Worm (Caenorhabditis elegans) whole organism, L4 larva: ENCODE measurements around the gene H14A12.5.
A peak's percentile ranks its signal among the peaks of the same experiment; 100 is the strongest.

ENCODE experiments used
- F44E2.7 ChIP-seq: fragments of 200-800 bp; sonication (Bioruptor generic); IDR thresholded peaks from 2 replicates; pipeline ENCODE4 v2.1.2; 2022; ENCODE audit warnings: missing genetic modification characterization, missing compliant biosample characterization
- R02D3.7 ChIP-seq: fragments of 150-350 bp; sonication (generic microtip); optimal IDR thresholded peaks from 3 replicates; lab custom pipeline; 2014; ENCODE audit warnings: missing biosample characterization, missing genetic modification characterization
- T20F7.1 ChIP-seq: fragments of 200-800 bp; sonication (Bioruptor generic); optimal IDR thresholded peaks from 2 replicates; lab custom pipeline; 2018; ENCODE audit warnings: mild to moderate bottlenecking, missing genetic modification characterization, missing compliant biosample characterization
- T26A8.4 ChIP-seq: fragments of 200-800 bp; sonication (Bioruptor generic); IDR thresholded peaks from 2 replicates; pipeline ENCODE4 v1.3.6; 2022; ENCODE audit warnings: missing genetic modification characterization, missing compliant biosample characterization
- Y48G9A.11 ChIP-seq: fragments of 200-800 bp; sonication (Bioruptor generic); IDR thresholded peaks from 2 replicates; pipeline ENCODE4 v1.3.6; 2022; ENCODE audit warnings: missing genetic modification reagents, missing genetic modification characterization, missing compliant biosample characterization
- Y75B8A.6 ChIP-seq: fragments of 200-800 bp; sonication (Bioruptor generic); IDR thresholded peaks from 2 replicates; pipeline ENCODE4 v1.3.6; 2022; ENCODE audit warnings: missing genetic modification reagents, missing genetic modification characterization, missing compliant biosample characterization
- ZK546.5 ChIP-seq, 2 experiments: sonication (generic microtip); optimal IDR thresholded peaks; 2 replicates each; lab custom pipeline; 2017; ENCODE audit warnings: missing biosample characterization in 2 of 2, missing genetic modification characterization in 2 of 2
- aha-1 ChIP-seq: fragments of 150-350 bp; peaks from one replicate; lab custom pipeline; 2014; ENCODE audit warnings: missing biosample characterization, missing genetic modification characterization
- ceh-62 ChIP-seq: sonication (generic microtip); optimal IDR thresholded peaks from 2 replicates; lab custom pipeline; 2017; ENCODE audit warnings: missing biosample characterization, missing genetic modification characterization
- ces-1 ChIP-seq: fragments of 150-350 bp; sonication (generic microtip); optimal IDR thresholded peaks from 4 replicates; lab custom pipeline; 2014; ENCODE audit warnings: missing biosample characterization, missing genetic modification reagents, missing genetic modification characterization
- daf-19 ChIP-seq: fragments of 200-800 bp; sonication (Bioruptor generic); conservative IDR thresholded peaks from 2 replicates; pipeline ENCODE4 v1.3.6; 2022; ENCODE audit warnings: missing genetic modification characterization, missing compliant biosample characterization
- dmd-6 ChIP-seq: fragments of 200-800 bp; sonication (Bioruptor generic); IDR thresholded peaks from 2 replicates; pipeline ENCODE4 v1.3.6; 2022; ENCODE audit warnings: missing genetic modification reagents, missing genetic modification characterization, missing compliant biosample characterization
- duxl-1 ChIP-seq: sonication (generic microtip); optimal IDR thresholded peaks from 2 replicates; lab custom pipeline; 2016; ENCODE audit warnings: mild to moderate bottlenecking, missing genetic modification characterization, moderate library complexity, missing compliant biosample characterization; ENCODE audit not compliant: poor library complexity
- dve-1 ChIP-seq: sonication (generic microtip); optimal IDR thresholded peaks from 2 replicates; lab custom pipeline; 2017; ENCODE audit warnings: antibody characterized with exemption, mild to moderate bottlenecking, missing genetic modification characterization, missing compliant biosample characterization; ENCODE audit not compliant: insufficient read depth
- egl-27 ChIP-seq: sonication (generic microtip); optimal IDR thresholded peaks from 3 replicates; lab custom pipeline; 2017; ENCODE audit warnings: missing biosample characterization, missing genetic modification reagents, missing genetic modification characterization
- egl-43 ChIP-seq: fragments of 200-800 bp; sonication (Bioruptor generic); IDR thresholded peaks from 2 replicates; pipeline ENCODE4 v1.3.6; 2022; ENCODE audit warnings: missing genetic modification reagents, missing genetic modification characterization, missing compliant biosample characterization
- fkh-10 ChIP-seq: fragments of 150-350 bp; optimal IDR thresholded peaks from 2 replicates; lab custom pipeline; 2014; ENCODE audit warnings: missing biosample characterization, missing genetic modification reagents, missing genetic modification characterization
- fos-1 ChIP-seq: fragments of 150-350 bp; optimal IDR thresholded peaks from 2 replicates; lab custom pipeline; 2014; ENCODE audit warnings: missing biosample characterization, missing genetic modification characterization
- hif-1 ChIP-seq, 2 experiments: sonication (generic microtip); optimal IDR thresholded peaks; 2 replicates each; lab custom pipeline; 2016 to 2017; ENCODE audit warnings: missing compliant biosample characterization in 2 of 2, missing genetic modification characterization in 2 of 2, missing genetic modification reagents in 2 of 2, missing genotype in 2 of 2, mild to moderate bottlenecking in 1 of 2
- hlh-11 ChIP-seq: fragments of 200-800 bp; sonication (Bioruptor generic); optimal IDR thresholded peaks from 2 replicates; lab custom pipeline; 2018; ENCODE audit warnings: mild to moderate bottlenecking, missing genetic modification characterization, missing compliant biosample characterization
- lim-7 ChIP-seq: fragments of 200-800 bp; sonication (Bioruptor generic); IDR thresholded peaks from 2 replicates; pipeline ENCODE4 v1.3.6; 2022; ENCODE audit warnings: missing genetic modification characterization, missing compliant biosample characterization
- lin-1 ChIP-seq: fragments of 200-800 bp; sonication (Bioruptor generic); IDR thresholded peaks from 2 replicates; pipeline ENCODE4 v1.3.6; 2022; ENCODE audit warnings: missing genetic modification reagents, missing genetic modification characterization, missing compliant biosample characterization
- lin-13 ChIP-seq: fragments of 150-350 bp; optimal IDR thresholded peaks from 2 replicates; lab custom pipeline; 2014; ENCODE audit warnings: missing biosample characterization, missing genetic modification reagents, missing genetic modification characterization
- lin-15B ChIP-seq: fragments of 150-350 bp; sonication (generic microtip); optimal IDR thresholded peaks from 3 replicates; lab custom pipeline; 2014; ENCODE audit warnings: missing biosample characterization, missing genetic modification characterization
- lin-38 ChIP-seq: fragments of 200-800 bp; sonication (Bioruptor generic); IDR thresholded peaks from 2 replicates; pipeline ENCODE4 v1.3.6; 2022; ENCODE audit warnings: missing genetic modification reagents, missing genetic modification characterization, missing compliant biosample characterization
- lsy-2 ChIP-seq, 2 experiments: fragments of 150-350 bp in 1 of 2; sonication (generic microtip) in 1 of 2; optimal IDR thresholded peaks; 2 replicates each; lab custom pipeline; 2014 to 2017; ENCODE audit warnings: missing biosample characterization in 2 of 2, missing genetic modification characterization in 2 of 2
- madf-9 ChIP-seq: fragments of 200-800 bp; sonication (Bioruptor generic); conservative IDR thresholded peaks from 2 replicates; pipeline ENCODE4 v1.3.6; 2022; ENCODE audit warnings: missing genetic modification reagents, missing genetic modification characterization, missing compliant biosample characterization
- mes-2 ChIP-seq: sonication (generic microtip); optimal IDR thresholded peaks from 2 replicates; lab custom pipeline; 2016; ENCODE audit warnings: missing genotype, mild to moderate bottlenecking, missing genetic modification characterization, missing compliant biosample characterization; ENCODE audit not compliant: poor library complexity, severe bottlenecking
- mxl-2 ChIP-seq: fragments of 200-800 bp; sonication (Bioruptor generic); conservative IDR thresholded peaks from 2 replicates; pipeline ENCODE4 v1.3.6; 2022; ENCODE audit warnings: missing genetic modification reagents, missing genetic modification characterization, missing compliant biosample characterization
- mxl-3 ChIP-seq: fragments of 200-800 bp; sonication (Bioruptor generic); optimal IDR thresholded peaks from 2 replicates; lab custom pipeline; 2018; ENCODE audit warnings: mild to moderate bottlenecking, missing genetic modification characterization, missing compliant biosample characterization
- nhr-28 ChIP-seq: fragments of 150-350 bp; optimal IDR thresholded peaks from 2 replicates; lab custom pipeline; 2014; ENCODE audit warnings: missing biosample characterization, missing genetic modification characterization
- nhr-76 ChIP-seq: fragments of 150-350 bp; optimal IDR thresholded peaks from 2 replicates; lab custom pipeline; 2014; ENCODE audit warnings: missing biosample characterization, missing genetic modification characterization
- nhr-77 ChIP-seq: fragments of 150-350 bp; optimal IDR thresholded peaks from 2 replicates; lab custom pipeline; 2014; ENCODE audit warnings: missing biosample characterization, missing genetic modification characterization
- php-3 ChIP-seq: fragments of 200-800 bp; sonication (Bioruptor generic); IDR thresholded peaks from 2 replicates; pipeline ENCODE4 v1.3.6; 2022; ENCODE audit warnings: missing genetic modification reagents, missing genetic modification characterization, missing compliant biosample characterization
- pqm-1 ChIP-seq: sonication (generic microtip); optimal IDR thresholded peaks from 2 replicates; lab custom pipeline; 2017; ENCODE audit warnings: missing biosample characterization, missing genetic modification characterization
- sdz-12 ChIP-seq: fragments of 200-800 bp; sonication (Bioruptor generic); optimal IDR thresholded peaks from 2 replicates; lab custom pipeline; 2018; ENCODE audit warnings: mild to moderate bottlenecking, missing genetic modification characterization, missing compliant biosample characterization
- set-16 ChIP-seq: fragments of 200-800 bp; sonication (Bioruptor generic); IDR thresholded peaks from 2 replicates; pipeline ENCODE4 v1.3.6; 2022; ENCODE audit warnings: missing genetic modification reagents, missing genetic modification characterization, missing compliant biosample characterization
- spr-1 ChIP-seq: sonication (generic microtip); optimal IDR thresholded peaks from 2 replicates; lab custom pipeline; 2016; ENCODE audit warnings: mild to moderate bottlenecking, missing genetic modification characterization, missing compliant biosample characterization
- tag-97 ChIP-seq: fragments of 200-800 bp; sonication (Bioruptor generic); IDR thresholded peaks from 2 replicates; pipeline ENCODE4 v1.3.6; 2022; ENCODE audit warnings: missing genetic modification characterization, missing compliant biosample characterization
- tra-1 ChIP-seq: fragments of 200-800 bp; sonication (Bioruptor generic); IDR thresholded peaks from 2 replicates; pipeline ENCODE4 v1.3.6; 2022; ENCODE audit warnings: missing genetic modification reagents, missing genetic modification characterization, missing compliant biosample characterization
- unc-130 ChIP-seq: sonication (generic microtip); optimal IDR thresholded peaks from 2 replicates; lab custom pipeline; 2016; ENCODE audit warnings: missing genetic modification reagents, missing genetic modification characterization, missing compliant biosample characterization
- unc-62 ChIP-seq, 3 experiments: fragments of 150-350 bp in 1 of 3; sonication (generic microtip); optimal IDR thresholded peaks in 2 of 3; peaks in 1 of 3; 1 replicate in 1 of 3; 2 replicates in 2 of 3; lab custom pipeline; 2014 to 2017; ENCODE audit warnings: missing biosample characterization in 3 of 3, missing genetic modification characterization in 3 of 3, missing genetic modification reagents in 3 of 3, missing genotype in 1 of 3
- vab-7 ChIP-seq: fragments of 200-800 bp; sonication (Bioruptor generic); IDR thresholded peaks from 2 replicates; pipeline ENCODE4 v1.3.6; 2022; ENCODE audit warnings: missing genetic modification reagents, missing genetic modification characterization, missing compliant biosample characterization
- zfp-3 ChIP-seq: fragments of 200-800 bp; sonication (Bioruptor generic); conservative IDR thresholded peaks from 2 replicates; pipeline ENCODE4 v1.3.6; 2022; ENCODE audit warnings: missing genetic modification reagents, missing genetic modification characterization, missing compliant biosample characterization
- ztf-11 ChIP-seq: fragments of 150-350 bp; optimal IDR thresholded peaks from 2 replicates; lab custom pipeline; 2014; ENCODE audit warnings: missing biosample characterization, missing genetic modification characterization

H14A12.5 gene

DNA sequence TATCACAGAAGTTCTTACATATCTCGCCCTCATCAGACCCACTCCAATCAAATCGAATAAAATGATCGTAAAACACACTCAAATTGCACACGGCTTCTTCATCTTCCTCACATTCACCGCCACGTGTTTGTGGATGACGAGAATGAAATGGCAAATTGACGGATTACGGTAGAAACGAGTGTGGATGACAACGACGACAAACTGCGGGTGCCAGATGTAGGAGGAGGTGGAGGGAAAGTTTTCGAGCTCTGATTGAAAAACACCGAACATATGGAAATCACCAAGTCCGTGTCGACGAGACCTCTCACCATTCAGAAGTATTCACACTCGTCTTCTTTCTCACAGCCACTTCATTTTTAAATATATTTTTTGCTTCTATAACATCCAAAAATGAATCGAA, 8.9 kb downstream of the H14A12.5 start, which contains the start of gene mls-1:
TSS of gene mls-1 (plus strand) at position 324 of the 400 bp plus-strand sequence.
- TF ChIP-seq duxl-1 (tag; lab: Kevin White, UChicago) (no peak), ceh-62 (tag; lab: Kevin White, UChicago) (no peak), unc-62 (GFP tag; optimal IDR thresholded peaks at IDR 0.05 in 1 of 2; lab: Kevin White, UChicago) (peak in 1 of 2 experiments; percentile 53), unc-62 (tag; optimal IDR thresholded peaks at IDR 0.05; lab: Kevin White, UChicago) (no peak)

- no peak for TF ChIP-seq php-3
- TF ChIP-seq vab-7, result no peak
- TF ChIP-seq lin-13, result no peak
- TF ChIP-seq T20F7.1 (GFP tag; lab: Kevin White, UChicago), result no peak
- no peak for TF ChIP-seq sdz-12 (GFP tag; lab: Kevin White, UChicago)
Measured at ce11 chrIII:7458846-7459365, 10.0 kb downstream of the H14A12.5 start, which contains the start of the genes fipr-19 and fipr-18. TSS of gene fipr-19 (minus strand) at chrIII:7458946. TSS of gene fipr-18 (plus strand) at chrIII:7459315.

- TF ChIP-seq lsy-2 (tag; optimal IDR thresholded peaks at IDR 0.05; lab: Kevin White, UChicago) (no peak), F44E2.7 (GFP tag; lab: Robert Waterston, UW) (no peak), egl-27 (no peak), dve-1 (no peak), daf-19 (no peak), ces-1 (GFP tag; lab: Kevin White, UChicago) (no peak), vab-7 (no peak)
Measured at ce11 chrIII:7456640-7457039, 12.2 kb downstream of the H14A12.5 start, which contains the start of gene Y69F12A.1. TSS of gene Y69F12A.1 (plus strand) at chrIII:7456940.

DNA sequence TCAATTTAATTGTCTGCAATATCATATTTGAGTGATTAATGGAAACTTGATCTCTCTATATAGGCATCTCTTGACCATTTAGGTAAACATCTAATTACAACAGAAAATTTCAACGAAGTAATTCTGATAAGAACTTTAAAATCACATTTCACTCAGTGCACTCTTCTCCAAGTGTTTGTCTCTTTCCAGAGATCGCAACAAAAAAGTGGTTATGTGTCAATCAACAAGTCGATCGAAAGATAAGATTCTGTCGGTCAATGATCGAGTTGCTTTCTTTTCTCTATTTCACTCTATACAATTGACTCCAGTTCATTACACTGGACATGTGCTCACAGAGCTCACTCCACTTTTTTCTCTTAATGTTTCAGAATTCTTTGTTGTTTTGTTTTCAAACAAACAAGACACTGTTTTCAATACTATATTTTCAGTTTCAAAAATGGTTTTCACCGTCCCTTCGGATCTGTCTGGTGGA, 15.2 kb downstream of the H14A12.5 start, which contains the start of gene alh-12:
TSS of gene alh-12 (plus strand) at position 422 of the 472 bp plus-strand sequence.
- TF ChIP-seq hif-1 (tag; optimal IDR thresholded peaks at IDR 0.05; lab: Kevin White, UChicago) (no peak), nhr-28 (peak; percentile 80), mes-2 (no peak), lin-38 (GFP tag; lab: Robert Waterston, UW) (no peak), T26A8.4 (GFP tag; lab: Robert Waterston, UW) (no peak), madf-9 (no peak), spr-1 (tag; lab: Kevin White, UChicago) (no peak), lin-1 (GFP tag; lab: Robert Waterston, UW) (peak; percentile 50; the same call in 1 of the 2 replicates), mxl-2 (GFP tag; lab: Robert Waterston, UW) (no peak), dve-1 (peak; percentile 69), unc-130 (GFP tag; lab: Kevin White, UChicago) (no peak), lim-7 (no peak), fkh-10 (GFP tag; lab: Kevin White, UChicago) (no peak), fos-1 (tag; lab: Kevin White, UChicago) (no peak), hlh-11 (peak; percentile 77), dmd-6 (GFP tag; lab: Robert Waterston, UW) (peak; percentile 87), egl-43 (GFP tag; lab: Robert Waterston, UW) (no peak), zfp-3 (GFP tag; lab: Robert Waterston, UW) (no peak), tag-97 (no peak), set-16 (no peak), lin-15B (no peak), nhr-77 (tag; lab: Kevin White, UChicago) (peak; percentile 5), mxl-3 (peak; percentile 56), ZK546.5 (tag; optimal IDR thresholded peaks at IDR 0.05; lab: Kevin White, UChicago) (no peak), aha-1 (tag; lab: Kevin White, UChicago) (no peak), pqm-1 (tag; lab: Kevin White, UChicago) (peak; percentile 71), Y75B8A.6 (GFP tag; lab: Robert Waterston, UW) (no peak), R02D3.7 (no peak), Y48G9A.11 (GFP tag; lab: Robert Waterston, UW) (no peak), ztf-11 (tag; lab: Kevin White, UChicago) (no peak), nhr-76 (tag; lab: Kevin White, UChicago) (no peak), tra-1 (GFP tag; lab: Robert Waterston, UW) (peak; percentile 46; the same call in 1 of the 2 replicates)
